Worm (Caenorhabditis elegans) whole organism, L4/young adult: Measurements from ENCODE around the gene gpa-5.

Source experiments
- W03F9.2 ChIP-seq: fragments of 150-350 bp; optimal IDR thresholded peaks from 2 replicates; lab custom pipeline; 2014; ENCODE audit warnings: missing biosample characterization, missing genetic modification characterization
- him-1 ChIP-seq: sonication (generic microtip); optimal IDR thresholded peaks from 2 replicates; lab custom pipeline; 2016; ENCODE audit warnings: missing genotype, missing genetic modification reagents, missing genetic modification characterization, missing compliant biosample characterization

- TF ChIP-seq W03F9.2 (tag; lab: Kevin White, UChicago): no peak
- no peak for TF ChIP-seq him-1 (tag; lab: Kevin White, UChicago)
Observed at ce11 chrX:2099002-2099401, 21.9 kb downstream of the gpa-5 start.
